Worm (Caenorhabditis elegans) whole organism, L3 larva: Measurements from ENCODE around the gene syd-9.

Experiments
- R02D3.7 ChIP-seq: fragments of 150-350 bp; optimal IDR thresholded peaks from 2 replicates; lab custom pipeline; 2014; ENCODE audit warnings: missing biosample characterization, missing genetic modification characterization
- ceh-82 ChIP-seq: fragments of 150-350 bp; optimal IDR thresholded peaks from 2 replicates; lab custom pipeline; 2014; ENCODE audit warnings: missing biosample characterization, missing genetic modification characterization
- elt-1 ChIP-seq: fragments of 150-350 bp; optimal IDR thresholded peaks from 2 replicates; lab custom pipeline; 2014; ENCODE audit warnings: missing biosample characterization, missing genetic modification characterization
- elt-2 ChIP-seq: sonication (generic microtip); optimal IDR thresholded peaks from 2 replicates; lab custom pipeline; 2016; ENCODE audit warnings: missing genetic modification reagents, mild to moderate bottlenecking, missing genetic modification characterization, missing compliant biosample characterization
- lin-39 ChIP-seq: fragments of 150-350 bp; optimal IDR thresholded peaks from 2 replicates; lab custom pipeline; 2018; ENCODE audit warnings: missing biosample characterization, missing genetic modification reagents, missing genetic modification characterization
- nhr-23 ChIP-seq: fragments of 150-350 bp; optimal IDR thresholded peaks from 2 replicates; lab custom pipeline; 2014; ENCODE audit warnings: missing biosample characterization, missing genetic modification reagents, missing genetic modification characterization
- nhr-237 ChIP-seq: fragments of 150-350 bp; optimal IDR thresholded peaks from 2 replicates; lab custom pipeline; 2014; ENCODE audit warnings: missing biosample characterization, missing genetic modification characterization

DNA sequence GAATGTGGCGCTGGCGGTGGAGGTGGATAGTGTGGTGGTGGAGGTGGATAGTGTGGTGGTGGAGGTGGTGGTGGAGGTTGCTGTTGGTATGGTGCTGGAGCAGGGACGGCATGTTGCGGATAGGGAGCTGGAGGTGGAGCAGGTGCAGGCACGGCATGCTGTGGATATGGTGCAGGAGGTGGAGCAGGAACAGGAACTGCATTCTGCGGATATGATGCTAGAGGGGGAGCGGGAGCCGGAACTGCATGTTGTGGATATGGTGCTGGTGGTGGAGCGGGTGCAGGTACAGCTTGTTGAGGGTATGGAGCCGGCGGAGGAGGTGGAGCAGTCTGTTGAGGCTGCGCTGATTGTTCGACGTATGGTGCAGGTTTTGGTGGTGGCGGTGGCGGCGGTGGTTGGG lies 51.1 kb downstream of the syd-9 start:
- TF ChIP-seq R02D3.7 (tag; lab: Kevin White, UChicago) (no peak), lin-39 (tag; lab: Kevin White, UChicago) (no peak), ceh-82 (tag; lab: Kevin White, UChicago) (no peak), nhr-237 (tag; lab: Kevin White, UChicago) (no peak), elt-2 (tag; lab: Kevin White, UChicago) (no peak), nhr-23 (tag; lab: Kevin White, UChicago) (no peak), elt-1 (no peak)
